Fruit fly (Drosophila melanogaster): Measurements from ENCODE around the gene CG8891.

Gene CG8891

DNA sequence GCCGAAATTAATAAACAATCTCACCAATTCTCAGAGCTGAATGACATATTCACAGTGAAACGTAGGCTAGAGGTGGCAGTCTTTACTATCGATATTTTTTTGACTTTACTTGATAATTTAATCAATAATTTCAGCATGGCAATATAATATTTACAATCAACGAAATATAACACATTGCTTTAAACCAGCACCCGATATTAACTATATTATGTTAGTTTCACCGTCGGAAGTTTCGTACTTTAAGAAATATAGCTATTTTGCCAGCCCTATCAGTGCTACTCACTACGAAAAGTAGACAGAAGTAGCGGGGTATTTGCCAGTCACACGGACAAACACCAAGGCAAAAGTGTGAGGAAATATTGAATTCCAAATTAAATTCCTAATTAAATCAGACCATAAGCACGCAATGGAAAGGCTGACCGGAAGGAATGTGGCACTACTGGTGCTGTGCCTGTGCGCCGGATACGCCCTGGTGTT, 31.6 kb upstream of the CG8891 start, which contains the start of the genes CG31917, Tfb5 and SelT:
CG31917 (minus strand) TSS at position 51 of the 477 bp plus-strand sequence.
Tfb5 (minus strand) TSS at position 51 of the 477 bp plus-strand sequence.
SelT (plus strand) TSS at position 139 of the 477 bp plus-strand sequence.
- TF ChIP-seq CG10669 (GFP tag; optimal IDR thresholded peaks at IDR 0.05) (no peak), Hr39 (GFP tag; optimal IDR thresholded peaks at IDR 0.05) (peak; percentile 65), Sox102F (GFP tag; optimal IDR thresholded peaks at IDR 0.05) (no peak), cyc (GFP tag; optimal IDR thresholded peaks at IDR 0.05) (peak; percentile 58), Met (GFP tag; optimal IDR thresholded peaks at IDR 0.05) (no peak), lz (GFP tag; optimal IDR thresholded peaks at IDR 0.05) (peak; percentile 65), Eip78C (GFP tag) (no peak), Lpt (GFP tag; optimal IDR thresholded peaks at IDR 0.05) (no peak), svp (GFP tag) (peak; percentile 86), ss (GFP tag; optimal IDR thresholded peaks at IDR 0.05) (no peak), salr (GFP tag; optimal IDR thresholded peaks at IDR 0.05) (no peak), CG6276 (GFP tag; optimal IDR thresholded peaks at IDR 0.05) (no peak), fd59A (GFP tag; optimal IDR thresholded peaks at IDR 0.05) (no peak), CG3919 (GFP tag; optimal IDR thresholded peaks at IDR 0.05) (no peak), fd85E (GFP tag; optimal IDR thresholded peaks at IDR 0.05) (no peak), Ets21C (GFP tag; optimal IDR thresholded peaks at IDR 0.05) (peak; percentile 54), Gug (GFP tag; IDR thresholded peaks at IDR 0.05) (no peak), CG10631 (GFP tag; optimal IDR thresholded peaks at IDR 0.05) (no peak), eg (GFP tag; IDR thresholded peaks at IDR 0.05) (peak; percentile 63; the same call in 2 of the 3 replicates), acj6 (GFP tag; optimal IDR thresholded peaks at IDR 0.05) (peak; percentile 65), CG3032 (tag; optimal IDR thresholded peaks at IDR 0.05) (peak; percentile 48), Smox (GFP tag; optimal IDR thresholded peaks at IDR 0.05) (peak; percentile 59), CG11902 (GFP tag; optimal IDR thresholded peaks at IDR 0.05) (peak; percentile 1), Eip93F (GFP tag; optimal IDR thresholded peaks at IDR 0.05) (no peak), Blimp-1 (GFP tag; optimal IDR thresholded peaks at IDR 0.05) (no peak), CG16779 (tag; optimal IDR thresholded peaks at IDR 0.05) (no peak), CG6163 (GFP tag; IDR thresholded peaks at IDR 0.05) (peak; percentile 12; the same call in 1 of the 3 replicates), Sox14 (GFP tag; optimal IDR thresholded peaks at IDR 0.05) (peak; percentile 50), CG6808 (GFP tag; optimal IDR thresholded peaks at IDR 0.05) (no peak), OdsH (GFP tag; optimal IDR thresholded peaks at IDR 0.05) (no peak), Sox15 (GFP tag; optimal IDR thresholded peaks at IDR 0.05) (peak; percentile 31), CG4318 (GFP tag; optimal IDR thresholded peaks at IDR 0.05) (no peak), CG34406 (GFP tag; optimal IDR thresholded peaks at IDR 0.05) (peak; percentile 5), achi (GFP tag; optimal IDR thresholded peaks at IDR 0.05) (peak; percentile 33), topi (GFP tag; optimal IDR thresholded peaks at IDR 0.05) (peak; percentile 43), CG9139 (GFP tag; optimal IDR thresholded peaks at IDR 0.05) (no peak), Hr38 (GFP tag; optimal IDR thresholded peaks at IDR 0.05) (no peak), Ets96B (tag; optimal IDR thresholded peaks at IDR 0.05) (peak; percentile 52), spab (GFP tag; optimal IDR thresholded peaks at IDR 0.05) (no peak), CG31627 (GFP tag; optimal IDR thresholded peaks at IDR 0.05) (peak; percentile 58), dsx (GFP tag; optimal IDR thresholded peaks at IDR 0.05; ENCODE audit: poor library complexity, severe bottlenecking) (no peak), CG11294 (GFP tag; IDR thresholded peaks at IDR 0.05) (no peak), CG6792 (GFP tag; optimal IDR thresholded peaks at IDR 0.05) (peak; percentile 42), dac (GFP tag; optimal IDR thresholded peaks at IDR 0.05) (no peak), esn (GFP tag; optimal IDR thresholded peaks at IDR 0.05) (peak; percentile 73), CG7368 (GFP tag; optimal IDR thresholded peaks at IDR 0.05) (no peak)
